Worm (Caenorhabditis elegans) whole organism, mixed stage, embryonic: ENCODE data around the gene nhr-158.

Experiments
- bed-3 ChIP-seq: fragments of 200-800 bp; sonication (Bioruptor generic); optimal IDR thresholded peaks from 3 replicates; lab custom pipeline; 2018; ENCODE audit warnings: mild to moderate bottlenecking, missing genetic modification characterization, moderate library complexity, missing compliant biosample characterization
- elt-1 ChIP-seq: sonication (generic microtip); optimal IDR thresholded peaks from 2 replicates; lab custom pipeline; 2017; ENCODE audit warnings: missing genetic modification characterization, mild to moderate bottlenecking, missing compliant biosample characterization, antibody characterized with exemption, moderate library complexity, borderline replicate concordance; ENCODE audit not compliant: insufficient read depth
- ham-2 ChIP-seq: fragments of 200-800 bp; sonication (Bioruptor generic); optimal IDR thresholded peaks from 2 replicates; lab custom pipeline; 2018; ENCODE audit warnings: mild to moderate bottlenecking, missing genetic modification characterization, missing compliant biosample characterization
- mep-1 ChIP-seq: fragments of 150-350 bp; optimal IDR thresholded peaks from 2 replicates; lab custom pipeline; 2017; ENCODE audit warnings: missing biosample characterization, missing genetic modification reagents, missing genetic modification characterization, inconsistent platforms
- pha-4 ChIP-seq: fragments of 150-350 bp; optimal IDR thresholded peaks from 2 replicates; lab custom pipeline; 2018; ENCODE audit warnings: missing biosample characterization, missing genetic modification reagents, missing genetic modification characterization

ce11 chrV:3902458-3903157 lies 28.7 kb upstream of the nhr-158 start, which contains the start of the genes str-229 and srh-190:
- no peak for TF ChIP-seq elt-1 (tag; lab: Kevin White, UChicago)
- no peak for TF ChIP-seq pha-4 (tag; lab: Kevin White, UChicago)
- TF ChIP-seq bed-3 (GFP tag; lab: Kevin White, UChicago): no peak
- no peak for TF ChIP-seq mep-1
- TF ChIP-seq ham-2 (GFP tag; lab: Kevin White, UChicago): no peak
